Worm (Caenorhabditis elegans) whole organism, L3 larva: ENCODE results near the gene T28D9.16.

Source experiments
- R02D3.7 ChIP-seq: fragments of 150-350 bp; optimal IDR thresholded peaks from 2 replicates; lab custom pipeline; 2014; ENCODE audit warnings: missing biosample characterization, missing genetic modification characterization
- ZK546.5 ChIP-seq: sonication (generic microtip); optimal IDR thresholded peaks from 2 replicates; lab custom pipeline; 2017; ENCODE audit warnings: missing biosample characterization, missing genetic modification characterization
- aly-2 ChIP-seq: fragments of 150-350 bp; optimal IDR thresholded peaks from 2 replicates; lab custom pipeline; 2014; ENCODE audit warnings: missing biosample characterization, missing genetic modification characterization
- ama-1 ChIP-seq: fragments of 150-350 bp; optimal IDR thresholded peaks from 2 replicates; lab custom pipeline; 2018
- ceh-16 ChIP-seq: sonication (generic microtip); optimal IDR thresholded peaks from 2 replicates; lab custom pipeline; 2017; ENCODE audit warnings: missing biosample characterization, missing genetic modification characterization
- ceh-28 ChIP-seq: fragments of 150-350 bp; optimal IDR thresholded peaks from 2 replicates; lab custom pipeline; 2014; ENCODE audit warnings: missing biosample characterization, missing genetic modification reagents, missing genetic modification characterization
- ceh-82 ChIP-seq: fragments of 150-350 bp; optimal IDR thresholded peaks from 2 replicates; lab custom pipeline; 2014; ENCODE audit warnings: missing biosample characterization, missing genetic modification characterization
- ceh-9 ChIP-seq: sonication (generic microtip); optimal IDR thresholded peaks from 2 replicates; lab custom pipeline; 2018; ENCODE audit warnings: missing biosample characterization, missing genetic modification characterization
- daf-12 ChIP-seq: fragments of 150-350 bp; optimal IDR thresholded peaks from 2 replicates; lab custom pipeline; 2014; ENCODE audit warnings: missing biosample characterization, missing genetic modification reagents, missing genetic modification characterization
- egl-27 ChIP-seq: sonication (generic microtip); optimal IDR thresholded peaks from 4 replicates; lab custom pipeline; 2017; ENCODE audit warnings: missing biosample characterization, missing genetic modification reagents, missing genetic modification characterization
- elt-1 ChIP-seq: fragments of 150-350 bp; optimal IDR thresholded peaks from 2 replicates; lab custom pipeline; 2014; ENCODE audit warnings: missing biosample characterization, missing genetic modification characterization
- elt-2 ChIP-seq: sonication (generic microtip); optimal IDR thresholded peaks from 2 replicates; lab custom pipeline; 2016; ENCODE audit warnings: missing genetic modification reagents, mild to moderate bottlenecking, missing genetic modification characterization, missing compliant biosample characterization
- eor-1 ChIP-seq, 2 experiments: fragments of 150-350 bp; optimal IDR thresholded peaks; 2 replicates each; lab custom pipeline; 2014 to 2018; ENCODE audit warnings: missing biosample characterization in 2 of 2, missing genetic modification characterization in 2 of 2
- fkh-10 ChIP-seq: sonication (generic microtip); optimal IDR thresholded peaks from 2 replicates; lab custom pipeline; 2017; ENCODE audit warnings: missing biosample characterization, missing genetic modification reagents, missing genetic modification characterization
- fkh-2 ChIP-seq: fragments of 150-350 bp; optimal IDR thresholded peaks from 2 replicates; lab custom pipeline; 2014; ENCODE audit warnings: missing biosample characterization, missing genetic modification reagents, missing genetic modification characterization
- fos-1 ChIP-seq: fragments of 150-350 bp; optimal IDR thresholded peaks from 2 replicates; lab custom pipeline; 2014; ENCODE audit warnings: missing biosample characterization, missing genetic modification characterization
- jun-1 ChIP-seq: fragments of 150-350 bp; optimal IDR thresholded peaks from 2 replicates; lab custom pipeline; 2014; ENCODE audit warnings: missing biosample characterization, missing genetic modification reagents, missing genetic modification characterization
- lin-39 ChIP-seq: fragments of 150-350 bp; optimal IDR thresholded peaks from 2 replicates; lab custom pipeline; 2018; ENCODE audit warnings: missing biosample characterization, missing genetic modification reagents, missing genetic modification characterization
- lsy-12 ChIP-seq: sonication (generic microtip); optimal IDR thresholded peaks from 2 replicates; lab custom pipeline; 2016; ENCODE audit warnings: mild to moderate bottlenecking, missing genetic modification characterization, missing compliant biosample characterization
- mdl-1 ChIP-seq: fragments of 150-350 bp; optimal IDR thresholded peaks from 2 replicates; lab custom pipeline; 2014; ENCODE audit warnings: missing biosample characterization, missing genetic modification characterization
- mml-1 ChIP-seq: fragments of 150-350 bp; sonication (generic microtip); optimal IDR thresholded peaks from 3 replicates; lab custom pipeline; 2014; ENCODE audit warnings: missing biosample characterization, missing genetic modification characterization
- nfya-1 ChIP-seq: sonication (generic microtip); optimal IDR thresholded peaks from 2 replicates; lab custom pipeline; 2017; ENCODE audit warnings: missing genetic modification characterization, mild to moderate bottlenecking, missing compliant biosample characterization, antibody characterized with exemption, moderate library complexity; ENCODE audit not compliant: insufficient read depth
- nhr-11 ChIP-seq: fragments of 150-350 bp; optimal IDR thresholded peaks from 2 replicates; lab custom pipeline; 2014; ENCODE audit warnings: missing biosample characterization, missing genetic modification characterization
- nhr-237 ChIP-seq: fragments of 150-350 bp; optimal IDR thresholded peaks from 2 replicates; lab custom pipeline; 2014; ENCODE audit warnings: missing biosample characterization, missing genetic modification characterization
- nhr-25 ChIP-seq: sonication (generic microtip); optimal IDR thresholded peaks from 2 replicates; lab custom pipeline; 2017; ENCODE audit warnings: missing biosample characterization, missing genetic modification characterization
- nhr-28 ChIP-seq: fragments of 150-350 bp; optimal IDR thresholded peaks from 2 replicates; lab custom pipeline; 2014; ENCODE audit warnings: missing biosample characterization, missing genetic modification characterization
- nhr-43 ChIP-seq: sonication (generic microtip); optimal IDR thresholded peaks from 2 replicates; lab custom pipeline; 2016; ENCODE audit warnings: mild to moderate bottlenecking, missing genetic modification characterization, missing compliant biosample characterization; ENCODE audit not compliant: poor library complexity, severe bottlenecking
- nhr-77 ChIP-seq: fragments of 150-350 bp; optimal IDR thresholded peaks from 2 replicates; lab custom pipeline; 2014; ENCODE audit warnings: missing biosample characterization, missing genetic modification characterization
- pha-4 ChIP-seq: fragments of 150-350 bp; optimal IDR thresholded peaks from 2 replicates; lab custom pipeline; 2014; ENCODE audit warnings: missing biosample characterization, missing genetic modification reagents, missing genetic modification characterization
- pqm-1 ChIP-seq: fragments of 150-350 bp; optimal IDR thresholded peaks from 2 replicates; lab custom pipeline; 2017; ENCODE audit warnings: missing biosample characterization, missing genetic modification characterization, inconsistent platforms
- sea-2 ChIP-seq: fragments of 150-350 bp; sonication (generic microtip); optimal IDR thresholded peaks from 4 replicates; lab custom pipeline; 2014; ENCODE audit warnings: missing biosample characterization, missing genetic modification reagents, missing genetic modification characterization
- skn-1 ChIP-seq: fragments of 150-350 bp; optimal IDR thresholded peaks from 2 replicates; lab custom pipeline; 2014; ENCODE audit warnings: missing biosample characterization, missing genetic modification characterization
- tbx-2 ChIP-seq: sonication (generic microtip); optimal IDR thresholded peaks from 2 replicates; lab custom pipeline; 2016; ENCODE audit warnings: mild to moderate bottlenecking, missing genetic modification characterization, missing compliant biosample characterization
- zag-1 ChIP-seq: fragments of 150-350 bp; optimal IDR thresholded peaks from 2 replicates; lab custom pipeline; 2014; ENCODE audit warnings: missing biosample characterization, missing genetic modification characterization
- ztf-11 ChIP-seq: fragments of 150-350 bp; optimal IDR thresholded peaks from 2 replicates; lab custom pipeline; 2014; ENCODE audit warnings: missing biosample characterization, missing genetic modification characterization

The T28D9.16 gene

DNA sequence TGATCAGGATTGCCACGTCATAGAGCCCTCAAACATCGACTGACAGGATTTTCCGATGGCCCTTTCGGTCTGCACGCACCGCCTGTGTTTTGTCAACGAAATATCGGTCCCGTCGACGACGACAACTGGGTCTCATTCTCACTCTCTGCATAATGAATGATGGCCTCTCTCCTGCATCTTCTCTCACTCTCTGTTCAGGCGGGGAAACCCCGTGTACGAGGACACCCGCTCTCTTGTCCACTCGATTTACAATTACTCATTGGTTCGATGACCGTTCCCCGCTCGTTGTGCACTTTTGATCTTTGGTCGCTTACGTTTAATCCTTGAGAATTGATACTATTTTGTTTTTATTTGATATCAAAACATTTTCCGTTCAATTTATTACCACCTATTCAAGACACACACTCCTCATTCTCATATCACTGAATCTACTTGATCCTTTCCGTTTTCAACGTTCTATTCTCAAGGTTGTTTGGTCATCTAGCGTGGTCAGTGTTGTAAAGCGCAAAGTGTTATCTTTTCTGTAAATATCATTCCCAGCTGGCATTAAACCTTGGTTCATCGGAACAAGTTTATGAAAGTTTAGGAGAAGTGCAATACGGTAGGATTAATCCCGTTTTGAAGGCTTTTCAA lies 47.3 kb downstream of the T28D9.16 start:
- TF ChIP-seq R02D3.7 (no peak), pqm-1 (tag; lab: Kevin White, UChicago) (peak; percentile 25), ceh-82 (no peak), mml-1 (tag; lab: Kevin White, UChicago) (no peak), tbx-2 (no peak), zag-1 (no peak), lin-39 (tag; lab: Kevin White, UChicago) (peak; percentile 30), ceh-16 (no peak), sea-2 (GFP tag; lab: Kevin White, UChicago) (no peak), daf-12 (no peak), fos-1 (tag; lab: Kevin White, UChicago) (no peak), lsy-12 (tag; lab: Kevin White, UChicago) (no peak), mdl-1 (tag; lab: Kevin White, UChicago) (no peak), pha-4 (tag; lab: Kevin White, UChicago) (no peak), elt-1 (tag; lab: Kevin White, UChicago) (no peak), nhr-25 (tag; lab: Kevin White, UChicago) (peak; percentile 65), ztf-11 (tag; lab: Kevin White, UChicago) (no peak), ZK546.5 (tag; lab: Kevin White, UChicago) (no peak), nhr-77 (no peak), ceh-9 (tag; lab: Kevin White, UChicago) (no peak), fkh-10 (no peak), nhr-11 (tag; lab: Kevin White, UChicago) (no peak), egl-27 (tag; lab: Kevin White, UChicago) (no peak), nfya-1 (tag; lab: Kevin White, UChicago) (no peak), jun-1 (tag; lab: Kevin White, UChicago) (no peak), nhr-237 (no peak), skn-1 (tag; lab: Kevin White, UChicago) (no peak), fkh-2 (tag; lab: Kevin White, UChicago) (no peak), nhr-43 (tag; lab: Kevin White, UChicago) (peak; percentile 19)
- TF ChIP-seq, all 47 proteins: peak for 4

DNA sequence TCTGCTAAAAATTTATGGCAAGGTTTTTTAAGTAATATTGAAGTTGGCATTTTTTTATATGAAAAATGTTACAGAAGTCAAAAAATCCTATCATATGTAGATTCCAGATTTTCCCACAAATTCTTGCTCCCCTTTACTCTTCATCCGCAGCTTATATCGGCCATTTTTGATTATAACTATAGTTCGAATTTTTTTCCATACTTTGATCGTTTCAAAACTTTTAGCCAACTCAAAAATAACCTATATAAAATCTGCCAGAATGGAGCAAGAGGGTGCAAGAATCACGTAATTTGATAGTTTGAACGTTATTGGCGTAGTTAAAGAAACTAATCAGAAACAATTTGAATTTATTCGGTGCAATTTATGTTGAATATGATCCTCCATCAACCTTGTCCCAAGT lies 48.5 kb downstream of the T28D9.16 start:
- TF ChIP-seq nhr-28 (tag; lab: Kevin White, UChicago) (no peak), ceh-28 (tag; lab: Kevin White, UChicago) (no peak), ZK546.5 (tag; lab: Kevin White, UChicago) (no peak), eor-1 (tag; optimal IDR thresholded peaks at IDR 0.05; lab: Kevin White, UChicago) (no peak), nhr-237 (no peak)

DNA sequence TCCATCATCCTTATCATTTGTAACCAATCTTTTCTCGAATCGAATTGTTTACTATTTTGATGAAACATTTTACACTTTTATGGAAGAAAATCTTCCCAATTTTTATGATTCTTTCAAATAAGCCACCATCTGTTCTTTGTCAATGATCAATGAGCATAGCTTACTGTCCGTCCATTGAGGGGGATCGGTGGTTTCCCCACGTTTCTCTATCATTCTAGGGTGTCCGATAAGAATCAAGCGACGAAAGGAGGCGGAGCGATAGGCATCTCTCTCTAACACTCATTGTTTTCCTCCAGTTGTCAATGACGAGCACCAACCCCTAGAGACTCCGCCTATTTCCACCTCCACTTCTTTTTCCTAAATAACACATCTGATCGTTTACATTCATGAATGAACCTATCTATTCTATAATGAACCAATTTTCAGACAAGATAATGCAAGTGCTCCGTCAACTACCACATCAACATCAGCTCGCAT lies 49.1 kb downstream of the T28D9.16 start, which contains the start of gene C56E6.2:
Gene C56E6.2, plus strand, starts transcription at position 427 of the 477 bp plus-strand sequence.
- peak; percentile 28 for TF ChIP-seq pqm-1 (tag; lab: Kevin White, UChicago)
- peak; percentile 57 for TF ChIP-seq elt-2
- TF ChIP-seq aly-2 (tag; lab: Kevin White, UChicago) = no peak

DNA sequence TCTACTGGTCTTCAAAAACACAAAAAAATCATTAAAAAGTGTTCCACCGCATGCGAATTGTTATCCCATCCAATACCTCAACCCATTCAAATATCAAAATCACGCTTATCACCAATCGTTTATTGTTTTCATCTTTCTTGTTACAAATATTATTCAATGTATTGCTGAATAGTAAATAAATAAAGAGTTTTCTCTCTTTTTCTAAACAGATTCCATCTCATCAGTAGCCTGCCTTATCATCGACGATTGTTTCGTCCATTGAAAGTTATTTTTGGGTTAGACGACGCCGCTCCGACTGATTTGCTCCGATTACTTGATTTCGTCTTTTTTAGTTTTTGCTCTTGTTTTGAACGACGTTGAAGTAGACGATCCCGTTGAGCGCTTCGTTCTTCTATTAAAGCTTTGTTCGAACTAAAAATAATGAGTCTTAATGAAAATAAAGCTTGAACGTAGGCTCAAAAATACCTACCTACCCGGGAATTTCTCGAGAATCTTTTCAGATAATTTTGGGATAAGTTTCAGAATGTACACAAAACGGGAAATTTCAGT lies 50.7 kb downstream of the T28D9.16 start:
- TF ChIP-seq ceh-28 (tag; lab: Kevin White, UChicago) (peak; percentile 30), pha-4 (tag; lab: Kevin White, UChicago) (peak; percentile 1), ama-1 (lab: Kevin White, UChicago) (peak; percentile 67), ceh-9 (tag; lab: Kevin White, UChicago) (no peak), elt-2 (peak; percentile 1), skn-1 (tag; lab: Kevin White, UChicago) (no peak), ztf-11 (tag; lab: Kevin White, UChicago) (no peak)
